Worm (Caenorhabditis elegans) whole organism, L4 larva: ENCODE results near the gene sre-52.

Experiments used
- D1046.2 ChIP-seq: fragments of 200-800 bp; sonication (Bioruptor generic); IDR thresholded peaks from 2 replicates; pipeline ENCODE4 v1.3.6; 2022; ENCODE audit warnings: missing genetic modification characterization, missing compliant biosample characterization
- R02D3.7 ChIP-seq: fragments of 150-350 bp; sonication (generic microtip); optimal IDR thresholded peaks from 3 replicates; lab custom pipeline; 2014; ENCODE audit warnings: missing biosample characterization, missing genetic modification characterization
- Y48G9A.11 ChIP-seq: fragments of 200-800 bp; sonication (Bioruptor generic); IDR thresholded peaks from 2 replicates; pipeline ENCODE4 v1.3.6; 2022; ENCODE audit warnings: missing genetic modification reagents, missing genetic modification characterization, missing compliant biosample characterization
- Y75B8A.6 ChIP-seq: fragments of 200-800 bp; sonication (Bioruptor generic); IDR thresholded peaks from 2 replicates; pipeline ENCODE4 v1.3.6; 2022; ENCODE audit warnings: missing genetic modification reagents, missing genetic modification characterization, missing compliant biosample characterization
- aha-1 ChIP-seq: fragments of 150-350 bp; peaks from one replicate; lab custom pipeline; 2014; ENCODE audit warnings: missing biosample characterization, missing genetic modification characterization
- ceh-20 ChIP-seq: fragments of 200-800 bp; sonication (Bioruptor generic); IDR thresholded peaks from 2 replicates; pipeline ENCODE4 v1.3.6; 2022; ENCODE audit warnings: missing genetic modification reagents, missing genetic modification characterization, missing compliant biosample characterization
- ceh-28 ChIP-seq: fragments of 150-350 bp; optimal IDR thresholded peaks from 2 replicates; lab custom pipeline; 2014; ENCODE audit warnings: missing biosample characterization, missing genetic modification reagents, missing genetic modification characterization
- ceh-32 ChIP-seq: sonication (generic microtip); optimal IDR thresholded peaks from 2 replicates; lab custom pipeline; 2016; ENCODE audit warnings: mild to moderate bottlenecking, missing genetic modification characterization, missing compliant biosample characterization; ENCODE audit not compliant: poor library complexity
- ctbp-1 ChIP-seq: fragments of 200-800 bp; sonication (Bioruptor generic); IDR thresholded peaks from 2 replicates; pipeline ENCODE4 v1.3.6; 2022; ENCODE audit warnings: missing genetic modification reagents, missing genetic modification characterization, missing compliant biosample characterization
- daf-16 ChIP-seq, 3 experiments: sonication (generic microtip); optimal IDR thresholded peaks; 2 replicates each; lab custom pipeline; 2016 to 2017; ENCODE audit warnings: missing genetic modification characterization in 3 of 3, missing genetic modification reagents in 3 of 3, mild to moderate bottlenecking in 2 of 3, missing compliant biosample characterization in 2 of 3, missing biosample characterization in 1 of 3, moderate library complexity in 1 of 3
- dmd-6 ChIP-seq: fragments of 200-800 bp; sonication (Bioruptor generic); IDR thresholded peaks from 2 replicates; pipeline ENCODE4 v1.3.6; 2022; ENCODE audit warnings: missing genetic modification reagents, missing genetic modification characterization, missing compliant biosample characterization
- dmd-9 ChIP-seq: fragments of 200-800 bp; sonication (Bioruptor generic); IDR thresholded peaks from 2 replicates; pipeline ENCODE4 v1.3.6; 2022; ENCODE audit warnings: missing genetic modification reagents, missing genetic modification characterization, missing compliant biosample characterization
- egl-43 ChIP-seq: fragments of 200-800 bp; sonication (Bioruptor generic); IDR thresholded peaks from 2 replicates; pipeline ENCODE4 v1.3.6; 2022; ENCODE audit warnings: missing genetic modification reagents, missing genetic modification characterization, missing compliant biosample characterization
- fos-1 ChIP-seq: fragments of 150-350 bp; optimal IDR thresholded peaks from 2 replicates; lab custom pipeline; 2014; ENCODE audit warnings: missing biosample characterization, missing genetic modification characterization
- gei-8 ChIP-seq: fragments of 200-800 bp; sonication (Bioruptor generic); optimal IDR thresholded peaks from 2 replicates; lab custom pipeline; 2018; ENCODE audit warnings: mild to moderate bottlenecking, missing genetic modification characterization, missing compliant biosample characterization
- hif-1 ChIP-seq, 2 experiments: sonication (generic microtip); optimal IDR thresholded peaks; 2 replicates each; lab custom pipeline; 2016 to 2017; ENCODE audit warnings: missing compliant biosample characterization in 2 of 2, missing genetic modification characterization in 2 of 2, missing genetic modification reagents in 2 of 2, missing genotype in 2 of 2, mild to moderate bottlenecking in 1 of 2
- hlh-11 ChIP-seq: fragments of 200-800 bp; sonication (Bioruptor generic); optimal IDR thresholded peaks from 2 replicates; lab custom pipeline; 2018; ENCODE audit warnings: mild to moderate bottlenecking, missing genetic modification characterization, missing compliant biosample characterization
- hmg-1.1 ChIP-seq: fragments of 200-800 bp; sonication (Bioruptor generic); IDR thresholded peaks from 2 replicates; pipeline ENCODE4 v1.3.6; 2022; ENCODE audit warnings: missing genetic modification reagents, missing genetic modification characterization, missing compliant biosample characterization
- lim-7 ChIP-seq: fragments of 200-800 bp; sonication (Bioruptor generic); IDR thresholded peaks from 2 replicates; pipeline ENCODE4 v1.3.6; 2022; ENCODE audit warnings: missing genetic modification characterization, missing compliant biosample characterization
- lin-38 ChIP-seq: fragments of 200-800 bp; sonication (Bioruptor generic); IDR thresholded peaks from 2 replicates; pipeline ENCODE4 v1.3.6; 2022; ENCODE audit warnings: missing genetic modification reagents, missing genetic modification characterization, missing compliant biosample characterization
- lin-39 ChIP-seq: fragments of 150-350 bp; optimal IDR thresholded peaks from 2 replicates; lab custom pipeline; 2014; ENCODE audit warnings: missing biosample characterization, missing genetic modification reagents, missing genetic modification characterization
- lir-3 ChIP-seq: sonication (generic microtip); optimal IDR thresholded peaks from 2 replicates; lab custom pipeline; 2016; ENCODE audit warnings: mild to moderate bottlenecking, missing genetic modification characterization, missing compliant biosample characterization
- lsy-2 ChIP-seq, 2 experiments: fragments of 150-350 bp in 1 of 2; sonication (generic microtip) in 1 of 2; optimal IDR thresholded peaks; 2 replicates each; lab custom pipeline; 2014 to 2017; ENCODE audit warnings: missing biosample characterization in 2 of 2, missing genetic modification characterization in 2 of 2
- mdl-1 ChIP-seq, 2 experiments: fragments of 150-350 bp in 1 of 2; sonication (generic microtip) in 1 of 2; optimal IDR thresholded peaks; 2 replicates each; lab custom pipeline; 2014 to 2017; ENCODE audit warnings: missing biosample characterization in 2 of 2, missing genetic modification characterization in 2 of 2
- mdt-29 ChIP-seq: fragments of 200-800 bp; sonication (Bioruptor generic); IDR thresholded peaks from 2 replicates; pipeline ENCODE4 v1.3.6; 2022; ENCODE audit warnings: missing genetic modification reagents, missing genetic modification characterization, missing compliant biosample characterization
- mes-2 ChIP-seq: sonication (generic microtip); optimal IDR thresholded peaks from 2 replicates; lab custom pipeline; 2016; ENCODE audit warnings: missing genotype, mild to moderate bottlenecking, missing genetic modification characterization, missing compliant biosample characterization; ENCODE audit not compliant: poor library complexity, severe bottlenecking
- nhr-25 ChIP-seq: sonication (generic microtip); optimal IDR thresholded peaks from 2 replicates; lab custom pipeline; 2017; ENCODE audit warnings: missing genetic modification characterization, mild to moderate bottlenecking, missing compliant biosample characterization, antibody characterized with exemption, moderate library complexity, borderline replicate concordance; ENCODE audit not compliant: insufficient read depth
- nhr-41 ChIP-seq: fragments of 200-800 bp; sonication (Bioruptor generic); IDR thresholded peaks from 2 replicates; pipeline ENCODE4 v1.3.6; 2022; ENCODE audit warnings: missing genetic modification reagents, missing genetic modification characterization, missing compliant biosample characterization
- nhr-42 ChIP-seq: fragments of 200-800 bp; sonication (Bioruptor generic); IDR thresholded peaks from 2 replicates; pipeline ENCODE4 v1.3.6; 2022; ENCODE audit warnings: missing genetic modification characterization, missing compliant biosample characterization
- nhr-77 ChIP-seq: fragments of 150-350 bp; optimal IDR thresholded peaks from 2 replicates; lab custom pipeline; 2014; ENCODE audit warnings: missing biosample characterization, missing genetic modification characterization
- rbr-2 ChIP-seq: sonication (generic microtip); optimal IDR thresholded peaks from 2 replicates; lab custom pipeline; 2016; ENCODE audit warnings: missing genotype, missing genetic modification characterization, missing compliant biosample characterization
- saeg-2 ChIP-seq: fragments of 200-800 bp; sonication (Bioruptor generic); IDR thresholded peaks from 2 replicates; pipeline ENCODE4 v1.3.6; 2022; ENCODE audit warnings: missing genetic modification reagents, missing genetic modification characterization, missing compliant biosample characterization
- set-16 ChIP-seq: fragments of 200-800 bp; sonication (Bioruptor generic); IDR thresholded peaks from 2 replicates; pipeline ENCODE4 v1.3.6; 2022; ENCODE audit warnings: missing genetic modification reagents, missing genetic modification characterization, missing compliant biosample characterization
- skn-1 ChIP-seq: fragments of 150-350 bp; optimal IDR thresholded peaks from 2 replicates; lab custom pipeline; 2014; ENCODE audit warnings: missing biosample characterization, missing genetic modification characterization
- snpc-1.2 ChIP-seq: fragments of 200-800 bp; sonication (Bioruptor generic); IDR thresholded peaks from 2 replicates; pipeline ENCODE4 v1.3.6; 2022; ENCODE audit warnings: missing genetic modification reagents, missing genetic modification characterization, missing compliant biosample characterization
- snpc-4 ChIP-seq: fragments of 150-350 bp; optimal IDR thresholded peaks from 2 replicates; lab custom pipeline; 2014; ENCODE audit warnings: missing biosample characterization, missing genetic modification characterization
- unc-130 ChIP-seq: sonication (generic microtip); optimal IDR thresholded peaks from 2 replicates; lab custom pipeline; 2016; ENCODE audit warnings: missing genetic modification reagents, missing genetic modification characterization, missing compliant biosample characterization
- unc-62 ChIP-seq, 3 experiments: fragments of 150-350 bp in 1 of 3; sonication (generic microtip); optimal IDR thresholded peaks in 2 of 3; peaks in 1 of 3; 1 replicate in 1 of 3; 2 replicates in 2 of 3; lab custom pipeline; 2014 to 2017; ENCODE audit warnings: missing biosample characterization in 3 of 3, missing genetic modification characterization in 3 of 3, missing genetic modification reagents in 3 of 3, missing genotype in 1 of 3
- vab-7 ChIP-seq: fragments of 200-800 bp; sonication (Bioruptor generic); IDR thresholded peaks from 2 replicates; pipeline ENCODE4 v1.3.6; 2022; ENCODE audit warnings: missing genetic modification reagents, missing genetic modification characterization, missing compliant biosample characterization
- zfp-2 ChIP-seq: sonication (generic microtip); optimal IDR thresholded peaks from 2 replicates; lab custom pipeline; 2016; ENCODE audit warnings: mild to moderate bottlenecking, missing genetic modification characterization, missing compliant biosample characterization
- ztf-7 ChIP-seq: fragments of 150-350 bp; optimal IDR thresholded peaks from 2 replicates; lab custom pipeline; 2014; ENCODE audit warnings: missing biosample characterization, missing genetic modification characterization

Gene sre-52

ce11 chrII:12380888-12381287, 45.4 kb downstream of the sre-52 start:
- TF ChIP-seq lir-3 (tag; lab: Kevin White, UChicago) (no peak), nhr-25 (tag; lab: Kevin White, UChicago) (no peak), vab-7 (GFP tag; lab: Robert Waterston, UW) (no peak), gei-8 (GFP tag; lab: Kevin White, UChicago) (no peak), nhr-42 (GFP tag; lab: Robert Waterston, UW) (no peak), saeg-2 (GFP tag; lab: Robert Waterston, UW) (no peak), ztf-7 (tag; lab: Kevin White, UChicago) (no peak), snpc-4 (tag; lab: Kevin White, UChicago) (no peak), unc-62 (GFP tag; optimal IDR thresholded peaks at IDR 0.05 in 1 of 2; lab: Kevin White, UChicago) (no peak), unc-62 (tag; optimal IDR thresholded peaks at IDR 0.05; lab: Kevin White, UChicago) (no peak), ceh-32 (tag; lab: Kevin White, UChicago) (no peak), zfp-2 (tag; lab: Kevin White, UChicago) (no peak), ctbp-1 (no peak), hif-1 (tag; optimal IDR thresholded peaks at IDR 0.05; lab: Kevin White, UChicago) (no peak), nhr-77 (tag; lab: Kevin White, UChicago) (no peak), dmd-9 (GFP tag; lab: Robert Waterston, UW) (no peak), hlh-11 (tag; lab: Kevin White, UChicago) (no peak), daf-16 (GFP tag; optimal IDR thresholded peaks at IDR 0.05; lab: Kevin White, UChicago) (no peak), daf-16 (tag; optimal IDR thresholded peaks at IDR 0.05; lab: Kevin White, UChicago) (no peak), skn-1 (tag; lab: Kevin White, UChicago) (no peak)

ce11 chrII:12382625-12383562, 47.4 kb downstream of the sre-52 start, which contains the start of gene btb-14:
Gene btb-14, plus strand, starts transcription at chrII:12383463.
- TF ChIP-seq lin-38 (no peak), Y75B8A.6 (GFP tag; lab: Robert Waterston, UW) (no peak), hmg-1.1 (GFP tag; lab: Robert Waterston, UW) (peak; percentile 64; the same call in 1 of the 2 replicates), egl-43 (GFP tag; lab: Robert Waterston, UW) (0 out of 2 replicates have a peak, but pooled peaks have one; percentile 44), dmd-6 (GFP tag; lab: Robert Waterston, UW) (peak; percentile 12; the same call in 1 of the 2 replicates), rbr-2 (peak; percentile 24), mdl-1 (tag; optimal IDR thresholded peaks at IDR 0.05; lab: Kevin White, UChicago) (peak in 1 of 2 experiments; percentile 21), unc-62 (GFP tag; optimal IDR thresholded peaks at IDR 0.05 in 1 of 2; lab: Kevin White, UChicago) (peak in 1 of 2 experiments; percentile 53), unc-62 (tag; optimal IDR thresholded peaks at IDR 0.05; lab: Kevin White, UChicago) (no peak), lsy-2 (tag; optimal IDR thresholded peaks at IDR 0.05; lab: Kevin White, UChicago) (peak in 1 of 2 experiments; percentile 60), dmd-9 (GFP tag; lab: Robert Waterston, UW) (no peak), hif-1 (tag; optimal IDR thresholded peaks at IDR 0.05; lab: Kevin White, UChicago) (peak in 1 of 2 experiments; percentile 4), snpc-4 (tag; lab: Kevin White, UChicago) (peak; percentile 26), nhr-41 (GFP tag; lab: Robert Waterston, UW) (no peak), ceh-20 (GFP tag; lab: Robert Waterston, UW) (0 out of 2 replicates have a peak, but pooled peaks have one; percentile 19), set-16 (peak; percentile 46; the same call in 1 of the 2 replicates)

ce11 chrII:12385815-12386214, 50.3 kb downstream of the sre-52 start:
- TF ChIP-seq saeg-2 (GFP tag; lab: Robert Waterston, UW) (no peak), dmd-9 (GFP tag; lab: Robert Waterston, UW) (no peak), ceh-20 (GFP tag; lab: Robert Waterston, UW) (no peak), daf-16 (GFP tag; optimal IDR thresholded peaks at IDR 0.05; lab: Kevin White, UChicago) (no peak), daf-16 (tag; optimal IDR thresholded peaks at IDR 0.05; lab: Kevin White, UChicago) (no peak), lim-7 (GFP tag; lab: Robert Waterston, UW) (no peak), ceh-28 (no peak), mes-2 (tag; lab: Kevin White, UChicago) (no peak), fos-1 (tag; lab: Kevin White, UChicago) (no peak), nhr-77 (tag; lab: Kevin White, UChicago) (no peak), aha-1 (tag; lab: Kevin White, UChicago) (peak; percentile 61), Y48G9A.11 (GFP tag; lab: Robert Waterston, UW) (no peak), R02D3.7 (tag; lab: Kevin White, UChicago) (no peak), mdt-29 (GFP tag; lab: Robert Waterston, UW) (no peak), hmg-1.1 (GFP tag; lab: Robert Waterston, UW) (no peak), lin-39 (no peak), snpc-1.2 (GFP tag; lab: Robert Waterston, UW) (no peak), unc-130 (no peak), egl-43 (GFP tag; lab: Robert Waterston, UW) (0 out of 2 replicates have a peak, but pooled peaks have one; percentile 35), set-16 (peak; percentile 82), D1046.2 (GFP tag; lab: Robert Waterston, UW) (no peak)
